Worm (Caenorhabditis elegans) whole organism, young adult: ENCODE data around the gene ugt-48.

Experiments
- C06A6.2 ChIP-seq: fragments of 200-800 bp; sonication (Bioruptor generic); conservative IDR thresholded peaks from 2 replicates; pipeline ENCODE4 v1.3.6; 2022; ENCODE audit warnings: missing genetic modification characterization, missing compliant biosample characterization
- F10E7.11 ChIP-seq: sonication (generic microtip); optimal IDR thresholded peaks from 2 replicates; lab custom pipeline; 2017; ENCODE audit warnings: mild to moderate bottlenecking, missing genetic modification characterization, moderate library complexity, missing compliant biosample characterization
- F22D6.2 ChIP-seq: sonication (generic microtip); optimal IDR thresholded peaks from 2 replicates; lab custom pipeline; 2016; ENCODE audit warnings: mild to moderate bottlenecking, missing genetic modification characterization, missing compliant biosample characterization
- F37B4.10 ChIP-seq: fragments of 200-800 bp; sonication (Bioruptor generic); IDR thresholded peaks from 2 replicates; pipeline ENCODE4 v1.3.6; 2022; ENCODE audit warnings: missing genetic modification characterization, missing compliant biosample characterization
- Y53F4B.3 ChIP-seq: fragments of 200-800 bp; sonication (Bioruptor generic); IDR thresholded peaks from 2 replicates; pipeline ENCODE4 v1.3.6; 2022; ENCODE audit warnings: missing genetic modification reagents, missing genetic modification characterization, missing compliant biosample characterization
- Y53G8AR.9 ChIP-seq: fragments of 200-800 bp; sonication (Bioruptor generic); conservative IDR thresholded peaks from 2 replicates; pipeline ENCODE4 v1.3.6; 2022; ENCODE audit warnings: missing genetic modification reagents, missing genetic modification characterization, missing compliant biosample characterization
- ama-1 ChIP-seq, 3 experiments: fragments of 150-350 bp in 1 of 3; sonication (generic microtip) in 2 of 3; optimal IDR thresholded peaks; 2 replicates each; lab custom pipeline; 2014 to 2018; ENCODE audit warnings: missing biosample characterization in 2 of 3, missing genetic modification characterization in 2 of 3, missing genetic modification reagents in 2 of 3
- aptf-2 ChIP-seq: fragments of 200-800 bp; sonication (Bioruptor generic); conservative IDR thresholded peaks from 2 replicates; pipeline ENCODE4 v1.3.6; 2022; ENCODE audit warnings: missing genetic modification reagents, missing genetic modification characterization, missing compliant biosample characterization
- attf-5 ChIP-seq: fragments of 200-800 bp; sonication (Bioruptor generic); optimal IDR thresholded peaks from 2 replicates; lab custom pipeline; 2018; ENCODE audit warnings: mild to moderate bottlenecking, missing genetic modification characterization, missing compliant biosample characterization
- cebp-1 ChIP-seq, 2 experiments: fragments of 200-800 bp in 1 of 2; sonication (Bioruptor generic) in 1 of 2; sonication (generic microtip) in 1 of 2; IDR thresholded peaks in 1 of 2; optimal IDR thresholded peaks in 1 of 2; 2 replicates each; pipeline versions ENCODE4 v1.3.6 to Lab custom; 2017 to 2022; ENCODE audit warnings: missing compliant biosample characterization in 2 of 2, missing genetic modification characterization in 2 of 2, mild to moderate bottlenecking in 1 of 2, missing genetic modification reagents in 1 of 2, moderate library complexity in 1 of 2
- ceh-27 ChIP-seq: fragments of 200-800 bp; sonication (Bioruptor generic); optimal IDR thresholded peaks from 2 replicates; lab custom pipeline; 2018; ENCODE audit warnings: mild to moderate bottlenecking, missing genetic modification characterization, moderate library complexity, missing compliant biosample characterization
- chd-7 ChIP-seq: sonication (generic microtip); optimal IDR thresholded peaks from 2 replicates; lab custom pipeline; 2016; ENCODE audit warnings: mild to moderate bottlenecking, missing genetic modification characterization, moderate library complexity, missing compliant biosample characterization
- dox-1 ChIP-seq: fragments of 200-800 bp; sonication (Bioruptor generic); IDR thresholded peaks from 2 replicates; pipeline ENCODE4 v1.3.6; 2022; ENCODE audit warnings: missing genetic modification reagents, missing genetic modification characterization, missing compliant biosample characterization
- egl-44 ChIP-seq: fragments of 200-800 bp; sonication (Bioruptor generic); IDR thresholded peaks from 2 replicates; pipeline ENCODE4 v1.3.6; 2022; ENCODE audit warnings: missing genetic modification reagents, missing genetic modification characterization, missing compliant biosample characterization
- ekl-4 ChIP-seq: fragments of 200-800 bp; sonication (Bioruptor generic); IDR thresholded peaks from 2 replicates; pipeline ENCODE4 v1.3.6; 2022; ENCODE audit warnings: missing genetic modification reagents, missing genetic modification characterization, missing compliant biosample characterization
- fkh-3 ChIP-seq: sonication (generic microtip); optimal IDR thresholded peaks from 2 replicates; lab custom pipeline; 2016; ENCODE audit warnings: mild to moderate bottlenecking, missing genetic modification characterization, missing compliant biosample characterization
- gei-17 ChIP-seq: fragments of 200-800 bp; sonication (Bioruptor generic); optimal IDR thresholded peaks from 2 replicates; lab custom pipeline; 2018; ENCODE audit warnings: mild to moderate bottlenecking, missing genetic modification characterization, missing compliant biosample characterization
- him-1 ChIP-seq: sonication (generic microtip); optimal IDR thresholded peaks from 2 replicates; lab custom pipeline; 2016; ENCODE audit warnings: missing genotype, missing genetic modification reagents, missing genetic modification characterization, missing compliant biosample characterization
- hmg-1.2 ChIP-seq: fragments of 200-800 bp; sonication (Bioruptor generic); IDR thresholded peaks from 2 replicates; pipeline ENCODE4 v1.3.6; 2022; ENCODE audit warnings: missing genetic modification reagents, missing genetic modification characterization, missing compliant biosample characterization
- hsf-1 ChIP-seq: fragments of 200-800 bp; sonication (Bioruptor generic); IDR thresholded peaks from 2 replicates; pipeline ENCODE4 v1.3.6; 2022; ENCODE audit warnings: missing genetic modification reagents, missing genetic modification characterization, missing compliant biosample characterization
- let-526 ChIP-seq: fragments of 200-800 bp; sonication (Bioruptor generic); IDR thresholded peaks from 2 replicates; pipeline ENCODE4 v1.3.6; 2022; ENCODE audit warnings: missing genetic modification reagents, missing genetic modification characterization, missing compliant biosample characterization
- let-607 ChIP-seq, 2 experiments: fragments of 200-800 bp in 1 of 2; sonication (Bioruptor generic) in 1 of 2; sonication (generic microtip) in 1 of 2; optimal IDR thresholded peaks; 2 replicates each; lab custom pipeline; 2016 to 2018; ENCODE audit warnings: mild to moderate bottlenecking in 2 of 2, missing compliant biosample characterization in 2 of 2, missing genetic modification characterization in 2 of 2, moderate library complexity in 2 of 2, missing genotype in 1 of 2
- lin-40 ChIP-seq: sonication (generic microtip); optimal IDR thresholded peaks from 2 replicates; lab custom pipeline; 2016; ENCODE audit warnings: missing genetic modification characterization, mild to moderate bottlenecking, missing compliant biosample characterization, missing genotype, missing genetic modification reagents
- lin-54 ChIP-seq: fragments of 200-800 bp; sonication (Bioruptor generic); optimal IDR thresholded peaks from 2 replicates; lab custom pipeline; 2018; ENCODE audit warnings: mild to moderate bottlenecking, missing genetic modification characterization, missing compliant biosample characterization
- lsy-27 ChIP-seq: sonication (generic microtip); optimal IDR thresholded peaks from 2 replicates; lab custom pipeline; 2017; ENCODE audit warnings: missing genetic modification characterization, mild to moderate bottlenecking, missing compliant biosample characterization, antibody characterized with exemption, missing genotype, borderline replicate concordance; ENCODE audit not compliant: insufficient read depth
- madf-8 ChIP-seq: fragments of 200-800 bp; sonication (Bioruptor generic); conservative IDR thresholded peaks from 2 replicates; pipeline ENCODE4 v1.3.6; 2022; ENCODE audit warnings: missing genetic modification reagents, missing genetic modification characterization, missing compliant biosample characterization
- mcd-1 ChIP-seq: fragments of 200-800 bp; sonication (Bioruptor generic); IDR thresholded peaks from 2 replicates; pipeline ENCODE4 v1.3.6; 2022; ENCODE audit warnings: missing genetic modification reagents, missing genetic modification characterization, missing compliant biosample characterization
- mel-28 ChIP-seq: sonication (generic microtip); optimal IDR thresholded peaks from 2 replicates; lab custom pipeline; 2016; ENCODE audit warnings: borderline replicate concordance, mild to moderate bottlenecking, missing genetic modification characterization, missing compliant biosample characterization
- mes-4 ChIP-seq: sonication (generic microtip); optimal IDR thresholded peaks from 2 replicates; lab custom pipeline; 2016; ENCODE audit warnings: missing genotype, missing genetic modification characterization, missing compliant biosample characterization
- nfya-1 ChIP-seq: sonication (generic microtip); optimal IDR thresholded peaks from 2 replicates; lab custom pipeline; 2017; ENCODE audit warnings: antibody characterized with exemption, missing compliant biosample characterization, missing genetic modification characterization, borderline replicate concordance; ENCODE audit not compliant: insufficient read depth
- nfyb-1 ChIP-seq: fragments of 200-800 bp; sonication (Bioruptor generic); IDR thresholded peaks from 2 replicates; pipeline ENCODE4 v1.3.6; 2022; ENCODE audit warnings: missing genetic modification reagents, missing genetic modification characterization, missing compliant biosample characterization
- nhr-80 ChIP-seq: sonication (generic microtip); optimal IDR thresholded peaks from 2 replicates; lab custom pipeline; 2016; ENCODE audit warnings: missing genetic modification characterization, missing compliant biosample characterization
- pbrm-1 ChIP-seq: fragments of 200-800 bp; sonication (Bioruptor generic); IDR thresholded peaks from 2 replicates; pipeline ENCODE4 v1.3.6; 2022; ENCODE audit warnings: missing genetic modification reagents, missing genetic modification characterization, missing compliant biosample characterization
- rec-8 ChIP-seq, 2 experiments: sonication (generic microtip); optimal IDR thresholded peaks; 2 replicates each; lab custom pipeline; 2016; ENCODE audit warnings: mild to moderate bottlenecking in 2 of 2, missing genetic modification characterization in 2 of 2, missing genetic modification reagents in 2 of 2, missing genotype in 2 of 2, missing biosample characterization in 1 of 2, missing compliant biosample characterization in 1 of 2, moderate library complexity in 1 of 2
- snpc-4 ChIP-seq, 5 experiments: fragments of 150-350 bp in 1 of 5; sonication (generic microtip) in 4 of 5; optimal IDR thresholded peaks; 2 replicates each; lab custom pipeline; 2014 to 2018; ENCODE audit warnings: missing genetic modification characterization in 5 of 5, missing biosample characterization in 3 of 5, antibody characterized with exemption in 2 of 5, mild to moderate bottlenecking in 2 of 5, missing compliant biosample characterization in 2 of 5, missing genotype in 2 of 5, moderate library complexity in 2 of 5, missing genetic modification reagents in 1 of 5
- somi-1 ChIP-seq: fragments of 200-800 bp; sonication (Bioruptor generic); optimal IDR thresholded peaks from 2 replicates; lab custom pipeline; 2018; ENCODE audit warnings: mild to moderate bottlenecking, missing genetic modification characterization, missing compliant biosample characterization
- tlf-1 ChIP-seq: fragments of 200-800 bp; sonication (Bioruptor generic); optimal IDR thresholded peaks from 2 replicates; lab custom pipeline; 2018; ENCODE audit warnings: mild to moderate bottlenecking, missing genetic modification characterization, missing compliant biosample characterization
- unc-62 ChIP-seq: fragments of 150-350 bp; optimal IDR thresholded peaks from 2 replicates; lab custom pipeline; 2014; ENCODE audit warnings: missing biosample characterization, missing genetic modification reagents, missing genetic modification characterization
- zfh-2 ChIP-seq: fragments of 200-800 bp; sonication (Bioruptor generic); conservative IDR thresholded peaks from 2 replicates; pipeline ENCODE4 v1.3.6; 2022; ENCODE audit warnings: missing genetic modification reagents, missing genetic modification characterization, missing compliant biosample characterization
- ztf-18 ChIP-seq: sonication (generic microtip); optimal IDR thresholded peaks from 2 replicates; lab custom pipeline; 2016; ENCODE audit warnings: missing genotype, mild to moderate bottlenecking, missing genetic modification characterization, missing compliant biosample characterization
- ztf-3 ChIP-seq: fragments of 200-800 bp; sonication (Bioruptor generic); optimal IDR thresholded peaks from 2 replicates; lab custom pipeline; 2018; ENCODE audit warnings: mild to moderate bottlenecking, missing genetic modification characterization, missing compliant biosample characterization

Gene ugt-48

ce11 chrV:5580517-5580916, 32.7 kb upstream of the ugt-48 start:
- TF ChIP-seq egl-44 (GFP tag; lab: Robert Waterston, UW), result no peak
- TF ChIP-seq mcd-1 (GFP tag; lab: Robert Waterston, UW), result no peak
- TF ChIP-seq snpc-4 (GFP tag; optimal IDR thresholded peaks at IDR 0.05; lab: Kevin White, UChicago), result no peak
- peak in 3 of 4 experiments; percentile 33 to 52 (median 46) for TF ChIP-seq snpc-4 (tag; optimal IDR thresholded peaks at IDR 0.05; lab: Kevin White, UChicago)
- no peak for TF ChIP-seq fkh-3 (tag; lab: Kevin White, UChicago)
- no peak for TF ChIP-seq mel-28 (tag; lab: Kevin White, UChicago)
- no peak for TF ChIP-seq rec-8 (tag; optimal IDR thresholded peaks at IDR 0.05; lab: Kevin White, UChicago)
- TF ChIP-seq nfya-1 (tag; lab: Kevin White, UChicago), result no peak
- TF ChIP-seq lin-54 (GFP tag; lab: Kevin White, UChicago), result no peak
- TF ChIP-seq zfh-2 (GFP tag; lab: Robert Waterston, UW), result no peak
- no peak for TF ChIP-seq gei-17 (GFP tag; lab: Kevin White, UChicago)
- TF ChIP-seq mes-4, result no peak
- no peak for TF ChIP-seq tlf-1 (GFP tag; lab: Kevin White, UChicago)
- no peak for TF ChIP-seq Y53F4B.3 (GFP tag; lab: Robert Waterston, UW)
- no peak for TF ChIP-seq ztf-3
- TF ChIP-seq F10E7.11 (tag; lab: Kevin White, UChicago), result no peak
- TF ChIP-seq attf-5, result peak; percentile 65
- no peak for TF ChIP-seq ceh-27 (GFP tag; lab: Kevin White, UChicago)
- no peak for TF ChIP-seq ekl-4 (GFP tag; lab: Robert Waterston, UW)
- TF ChIP-seq unc-62 (GFP tag; lab: Kevin White, UChicago), result no peak
- TF ChIP-seq let-607 (tag; optimal IDR thresholded peaks at IDR 0.05; lab: Kevin White, UChicago), result peak in 1 of 2 experiments; percentile 29
- no peak for TF ChIP-seq dox-1 (GFP tag; lab: Robert Waterston, UW)
- no peak for TF ChIP-seq chd-7 (tag; lab: Kevin White, UChicago)
- TF ChIP-seq lsy-27 (tag; lab: Kevin White, UChicago), result no peak
- no peak for TF ChIP-seq pbrm-1 (GFP tag; lab: Robert Waterston, UW)
- TF ChIP-seq aptf-2, result no peak
- TF ChIP-seq C06A6.2 (GFP tag; lab: Robert Waterston, UW), result 0 out of 2 replicates have a peak, but pooled peaks have one; percentile 13
- TF ChIP-seq F22D6.2 (tag; lab: Kevin White, UChicago), result no peak
- peak; percentile 88 for TF ChIP-seq cebp-1 (GFP tag; IDR thresholded peaks at IDR 0.05; lab: Robert Waterston, UW)
- peak; percentile 97 for TF ChIP-seq cebp-1 (tag; optimal IDR thresholded peaks at IDR 0.05; lab: Kevin White, UChicago)
- peak; percentile 85; the same call in 1 of the 2 replicates for TF ChIP-seq hmg-1.2 (GFP tag; lab: Robert Waterston, UW)
- TF ChIP-seq nfyb-1 (GFP tag; lab: Robert Waterston, UW), result no peak
- TF ChIP-seq lin-40 (tag; lab: Kevin White, UChicago), result peak; percentile 21
- TF ChIP-seq hsf-1 (GFP tag; lab: Robert Waterston, UW), result no peak
- TF ChIP-seq ztf-18 (tag; lab: Kevin White, UChicago), result no peak
- TF ChIP-seq let-526 (GFP tag; lab: Robert Waterston, UW), result no peak
- TF ChIP-seq ama-1 (optimal IDR thresholded peaks at IDR 0.05; lab: Kevin White, UChicago), result no peak
- TF ChIP-seq ama-1 (GFP tag; optimal IDR thresholded peaks at IDR 0.05; lab: Kevin White, UChicago), result no peak
- TF ChIP-seq nhr-80, result no peak
- TF ChIP-seq somi-1 (GFP tag; lab: Kevin White, UChicago), result no peak
- TF ChIP-seq Y53G8AR.9, result no peak
- no peak for TF ChIP-seq madf-8 (GFP tag; lab: Robert Waterston, UW)
- no peak for TF ChIP-seq him-1 (tag; lab: Kevin White, UChicago)
- TF ChIP-seq F37B4.10 (GFP tag; lab: Robert Waterston, UW), result no peak
